7 worm cellular contexts compared by ENCODE assay signal in genomic region chrII:3961256-3961655, ce11.
TF ChIP-seq lines count a peak whose summit lies in the region.

No protein-coding gene starts in this region.

TF ChIP-seq in whole organism, L1 larva, 84 proteins besides CTCF, POLR2A, EP300 and RAD21:
- TF ChIP-seq vab-15 (tag; optimal IDR thresholded peaks at IDR 0.05; lab: Kevin White, UChicago) = no peak
- TF ChIP-seq ceh-82 (tag; optimal IDR thresholded peaks at IDR 0.05; lab: Kevin White, UChicago) = peak in 1 of 3 experiments; percentile 14
- no peak for TF ChIP-seq lin-15B (tag; optimal IDR thresholded peaks at IDR 0.05; lab: Kevin White, UChicago)
- TF ChIP-seq sptf-1 (tag; optimal IDR thresholded peaks at IDR 0.05; lab: Kevin White, UChicago) = no peak
- no peak for TF ChIP-seq unc-86 (tag; optimal IDR thresholded peaks at IDR 0.05; lab: Kevin White, UChicago)
- TF ChIP-seq fkh-10 (GFP tag; optimal IDR thresholded peaks at IDR 0.05; lab: Kevin White, UChicago) = peak; percentile 27
- TF ChIP-seq C16A3.4 (tag; optimal IDR thresholded peaks at IDR 0.05; lab: Kevin White, UChicago) = no peak
- TF ChIP-seq lin-14 (GFP tag; optimal IDR thresholded peaks at IDR 0.05; lab: Kevin White, UChicago) = peak; percentile 58

TF ChIP-seq in whole organism, L2 larva, 48 proteins besides CTCF, POLR2A, EP300 and RAD21:
- TF ChIP-seq unc-39 (tag; optimal IDR thresholded peaks at IDR 0.05; lab: Kevin White, UChicago) (no peak), Y55F3AM.14 (GFP tag; optimal IDR thresholded peaks at IDR 0.05; lab: Kevin White, UChicago) (peak; percentile 21), unc-55 (GFP tag; optimal IDR thresholded peaks at IDR 0.05; lab: Kevin White, UChicago) (no peak), gmeb-1 (tag; optimal IDR thresholded peaks at IDR 0.05; lab: Kevin White, UChicago) (no peak), nhr-23 (tag; optimal IDR thresholded peaks at IDR 0.05; lab: Kevin White, UChicago) (no peak), elt-1 (tag; optimal IDR thresholded peaks at IDR 0.05; lab: Kevin White, UChicago) (no peak), mdl-1 (tag; optimal IDR thresholded peaks at IDR 0.05; lab: Kevin White, UChicago) (no peak), lsy-2 (tag; optimal IDR thresholded peaks at IDR 0.05; lab: Kevin White, UChicago) (peak in 1 of 2 experiments; percentile 33), alr-1 (tag; optimal IDR thresholded peaks at IDR 0.05; lab: Kevin White, UChicago) (no peak), C34F6.9 (tag; optimal IDR thresholded peaks at IDR 0.05; lab: Kevin White, UChicago) (peak; percentile 32)
TF ChIP-seq in whole organism, L2 larva: peak in this region for 3.

TF ChIP-seq in whole organism, L3 larva, 47 proteins besides CTCF, POLR2A, EP300 and RAD21:
- peak; percentile 49 for TF ChIP-seq lin-39 (tag; optimal IDR thresholded peaks at IDR 0.05; lab: Kevin White, UChicago)
- TF ChIP-seq zag-1 (tag; optimal IDR thresholded peaks at IDR 0.05; lab: Kevin White, UChicago) = no peak
- TF ChIP-seq ama-1 (optimal IDR thresholded peaks at IDR 0.05; lab: Kevin White, UChicago) = peak; percentile 9
- no peak for TF ChIP-seq snpc-4 (tag; optimal IDR thresholded peaks at IDR 0.05; lab: Kevin White, UChicago)
- peak; percentile 58 for TF ChIP-seq nfya-1 (tag; optimal IDR thresholded peaks at IDR 0.05; lab: Kevin White, UChicago; ENCODE audit: insufficient read depth)
- no peak for TF ChIP-seq nhr-77 (tag; optimal IDR thresholded peaks at IDR 0.05; lab: Kevin White, UChicago)
- no peak for TF ChIP-seq nhr-76 (tag; optimal IDR thresholded peaks at IDR 0.05; lab: Kevin White, UChicago)
- no peak for TF ChIP-seq ZK546.5 (tag; optimal IDR thresholded peaks at IDR 0.05; lab: Kevin White, UChicago)
- no peak for TF ChIP-seq R02D3.7 (tag; optimal IDR thresholded peaks at IDR 0.05; lab: Kevin White, UChicago)
- TF ChIP-seq nhr-237 (tag; optimal IDR thresholded peaks at IDR 0.05; lab: Kevin White, UChicago) = no peak
- TF ChIP-seq sea-2 (GFP tag; optimal IDR thresholded peaks at IDR 0.05; lab: Kevin White, UChicago) = no peak
- no peak for TF ChIP-seq nhr-12 (tag; optimal IDR thresholded peaks at IDR 0.05; lab: Kevin White, UChicago)
- TF ChIP-seq nhr-23 (tag; optimal IDR thresholded peaks at IDR 0.05; lab: Kevin White, UChicago) = no peak
- TF ChIP-seq egl-27 (tag; optimal IDR thresholded peaks at IDR 0.05; lab: Kevin White, UChicago) = no peak

TF ChIP-seq in whole organism, L4 larva, 104 proteins besides CTCF, POLR2A, EP300 and RAD21:
- TF ChIP-seq R02D3.7 (tag; optimal IDR thresholded peaks at IDR 0.05; lab: Kevin White, UChicago) (no peak), hmg-1.1 (GFP tag; IDR thresholded peaks at IDR 0.05; lab: Robert Waterston, UW) (0 out of 2 replicates have a peak, but pooled peaks have one; percentile 30), mep-1 (tag; optimal IDR thresholded peaks at IDR 0.05; lab: Kevin White, UChicago) (peak; percentile 5), pqm-1 (tag; optimal IDR thresholded peaks at IDR 0.05; lab: Kevin White, UChicago) (no peak), mes-2 (tag; optimal IDR thresholded peaks at IDR 0.05; lab: Kevin White, UChicago; ENCODE audit: poor library complexity, severe bottlenecking) (no peak), lin-15B (tag; optimal IDR thresholded peaks at IDR 0.05; lab: Kevin White, UChicago) (no peak), set-16 (GFP tag; IDR thresholded peaks at IDR 0.05; lab: Robert Waterston, UW) (peak; percentile 23; the same call in 1 of the 2 replicates)

TF ChIP-seq in whole organism, late embryonic, 69 proteins besides CTCF, POLR2A, EP300 and RAD21:
- TF ChIP-seq hlh-15 (tag; optimal IDR thresholded peaks at IDR 0.05; lab: Kevin White, UChicago) = no peak
- peak; percentile 17 for TF ChIP-seq ceh-31 (tag; optimal IDR thresholded peaks at IDR 0.05; lab: Kevin White, UChicago)

TF ChIP-seq in whole organism, midembryonic, 9 proteins besides CTCF, POLR2A, EP300 and RAD21:
- TF ChIP-seq ref-1 (GFP tag; conservative IDR thresholded peaks at IDR 0.05; lab: Robert Waterston, UW) (no peak), ztf-23 (GFP tag; IDR thresholded peaks at IDR 0.05; lab: Robert Waterston, UW) (0 out of 2 replicates have a peak, but pooled peaks have one; percentile 42)

TF ChIP-seq in whole organism, mixed stage, embryonic, 35 proteins besides CTCF, POLR2A, EP300 and RAD21:
- TF ChIP-seq mep-1 (tag; optimal IDR thresholded peaks at IDR 0.05; lab: Kevin White, UChicago) (no peak), sem-2 (GFP tag; optimal IDR thresholded peaks at IDR 0.05; lab: Kevin White, UChicago) (no peak), drap-1 (GFP tag; optimal IDR thresholded peaks at IDR 0.05; lab: Kevin White, UChicago) (no peak), bed-3 (GFP tag; optimal IDR thresholded peaks at IDR 0.05; lab: Kevin White, UChicago) (no peak), nhr-12 (tag; optimal IDR thresholded peaks at IDR 0.05; lab: Kevin White, UChicago) (no peak), ces-1 (GFP tag; optimal IDR thresholded peaks at IDR 0.05; lab: Kevin White, UChicago) (peak; percentile 41)
TF ChIP-seq in whole organism, mixed stage, embryonic: peak in this region for 1.

Comparison
In these comparisons a context has a peak if more than half of its experiments do, and no peak if none do; other contexts are left out.
1. Of the 29 proteins assayed by ChIP-seq in both whole organism, L4 larva and whole organism, L1 larva: peak only in whole organism, L4 larva: mep-1; only in whole organism, L1 larva: fkh-10; in both: none; in neither: 26; mixed calls (peak in some experiments, not most) for 1.